Worm (Caenorhabditis elegans): ENCODE results near the gene cas-1.

cas-1 gene

DNA sequence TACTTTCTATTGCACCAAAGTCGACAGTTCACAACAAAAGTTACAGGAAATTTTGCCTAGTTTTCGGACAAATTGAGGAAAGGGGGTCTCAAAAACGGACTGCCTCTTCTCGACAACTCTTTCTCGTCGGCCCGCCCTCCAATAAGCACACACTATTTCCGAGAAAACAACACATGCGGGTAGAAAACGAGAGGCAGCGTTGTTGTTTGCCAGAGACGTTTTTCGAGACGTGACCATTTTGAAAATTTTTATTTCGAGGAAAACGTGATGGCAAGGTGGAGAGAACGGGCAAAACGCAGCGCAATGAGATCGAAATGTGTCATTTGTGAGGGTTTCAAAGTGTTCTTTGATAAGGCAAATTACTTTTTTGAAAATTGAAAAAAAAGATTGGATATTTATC is 20.0 kb downstream of the cas-1 start (continued):
- TF ChIP-seq fkh-8 (tag; optimal IDR thresholded peaks at IDR 0.05) (peak; percentile 35), unc-86 (tag; optimal IDR thresholded peaks at IDR 0.05) (no peak), ama-1 (optimal IDR thresholded peaks at IDR 0.05) (no peak), egl-13 (tag; optimal IDR thresholded peaks at IDR 0.05) (no peak), F16B12.6 (tag; optimal IDR thresholded peaks at IDR 0.05) (no peak), unc-130 (tag; optimal IDR thresholded peaks at IDR 0.05) (peak; percentile 34), lin-35 (GFP tag; optimal IDR thresholded peaks at IDR 0.05) (peak in 1 of 2 experiments; percentile 55), ztf-11 (tag; optimal IDR thresholded peaks at IDR 0.05) (no peak), nhr-12 (tag; optimal IDR thresholded peaks at IDR 0.05) (no peak), elt-3 (tag; optimal IDR thresholded peaks at IDR 0.05) (peak in 1 of 6 experiments; percentile 46), hlh-17 (GFP tag; optimal IDR thresholded peaks at IDR 0.05; ENCODE audit: borderline replicate concordance) (no peak)

DNA sequence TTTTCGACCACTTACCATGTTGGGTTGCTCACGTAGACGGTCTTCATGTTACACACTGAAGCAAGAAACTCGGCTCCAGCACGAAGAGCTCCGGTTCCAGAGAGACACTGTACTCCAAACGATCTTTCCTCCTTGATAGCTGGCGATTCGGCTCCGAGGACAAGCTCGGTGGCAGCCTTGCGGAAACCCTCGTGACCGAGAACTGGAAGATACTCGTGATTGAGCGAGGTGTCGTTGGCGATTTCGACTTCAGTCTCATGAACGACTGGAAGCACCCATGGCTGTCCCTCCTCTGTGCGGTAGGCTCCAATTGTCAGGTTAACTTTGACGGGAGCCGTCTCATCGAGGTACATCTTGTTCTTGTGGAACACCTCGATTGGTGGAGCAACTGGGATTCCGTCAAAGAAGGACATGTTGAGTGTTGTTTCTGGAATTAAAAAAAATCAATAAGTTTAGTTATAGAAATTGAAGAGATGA is 20.7 kb downstream of the cas-1 start, which contains the start of gene got-1.2:
Gene got-1.2, minus strand, starts transcription at position 427 of the 477 bp plus-strand sequence.
- TF ChIP-seq efl-1 (optimal IDR thresholded peaks at IDR 0.05) (no peak), efl-1 (GFP tag; optimal IDR thresholded peaks at IDR 0.05 in 1 of 2) (peak in 1 of 2 experiments; percentile 75), irx-1 (tag; optimal IDR thresholded peaks at IDR 0.05) (no peak)

DNA sequence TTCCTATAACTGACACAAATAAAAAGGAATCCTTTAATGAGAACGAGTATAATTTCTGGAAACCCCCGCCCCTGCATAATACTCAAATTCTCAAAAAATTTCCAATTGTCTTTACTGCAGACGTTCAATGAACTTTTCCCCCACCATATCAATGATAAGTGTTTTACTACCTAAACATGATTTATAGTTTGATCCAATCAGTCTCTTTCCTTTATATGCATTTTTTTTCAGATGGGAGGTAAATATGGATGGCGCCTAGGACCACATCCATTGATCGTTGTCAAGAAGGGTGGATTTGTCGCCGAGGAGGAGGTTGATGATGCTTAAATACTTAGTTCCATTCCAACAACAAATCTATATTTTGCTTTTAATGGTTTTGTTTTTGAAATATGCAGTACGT is 26.3 kb downstream of the cas-1 start:
- TF ChIP-seq aly-2 (tag; optimal IDR thresholded peaks at IDR 0.05) = no peak
- no peak for TF ChIP-seq mab-9 (GFP tag; IDR thresholded peaks at IDR 0.05)
- TF ChIP-seq elt-3 (tag; optimal IDR thresholded peaks at IDR 0.05) = no peak
- TF ChIP-seq F16B12.6 (tag; optimal IDR thresholded peaks at IDR 0.05) = no peak
- TF ChIP-seq swsn-7 (tag; optimal IDR thresholded peaks at IDR 0.05) = no peak
- TF ChIP-seq unc-130 (tag; optimal IDR thresholded peaks at IDR 0.05) = no peak
- TF ChIP-seq xbp-1 (tag; optimal IDR thresholded peaks at IDR 0.05) = no peak
- no peak for TF ChIP-seq efl-1 (optimal IDR thresholded peaks at IDR 0.05)
- peak in 1 of 2 experiments; percentile 81 for TF ChIP-seq efl-1 (GFP tag; optimal IDR thresholded peaks at IDR 0.05 in 1 of 2)

DNA sequence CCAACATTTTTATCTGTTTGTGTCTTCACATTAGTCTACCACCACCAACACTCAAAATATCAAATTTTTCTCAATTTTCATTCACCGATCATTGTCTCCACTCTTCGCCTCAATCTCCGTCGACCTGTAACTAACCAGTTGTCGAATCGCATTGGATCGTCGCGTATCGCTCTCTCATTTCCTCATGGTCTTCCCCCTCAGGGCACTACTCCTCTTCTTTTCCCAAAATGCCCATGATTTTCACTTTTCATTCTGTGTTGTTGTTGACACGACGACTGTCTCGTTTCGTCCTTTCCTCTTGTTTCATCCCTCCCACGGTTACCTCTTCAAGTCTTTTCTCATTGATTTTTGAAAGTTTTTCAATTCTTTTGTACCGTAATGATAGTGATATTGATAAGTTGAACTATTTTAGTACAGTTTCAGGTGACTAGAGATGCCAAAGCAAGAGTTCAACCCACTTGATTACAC is 27.4 kb downstream of the cas-1 start, which contains the start of gene T01C8.2:
Gene T01C8.2, plus strand, starts transcription at position 418 of the 468 bp plus-strand sequence.
- TF ChIP-seq xbp-1 (tag; optimal IDR thresholded peaks at IDR 0.05) (peak; percentile 5), lin-14 (GFP tag; optimal IDR thresholded peaks at IDR 0.05) (peak; percentile 79), nhr-85 (tag) (peak; percentile 89), fos-1 (tag; optimal IDR thresholded peaks at IDR 0.05) (no peak), nhr-20 (tag; optimal IDR thresholded peaks at IDR 0.05) (peak; percentile 63), lin-13 (GFP tag; optimal IDR thresholded peaks at IDR 0.05) (no peak), sup-37 (GFP tag; optimal IDR thresholded peaks at IDR 0.05) (no peak), blmp-1 (tag; optimal IDR thresholded peaks at IDR 0.05) (peak; percentile 98), fkh-4 (tag; optimal IDR thresholded peaks at IDR 0.05; ENCODE audit: borderline replicate concordance) (no peak), mdl-1 (tag; optimal IDR thresholded peaks at IDR 0.05) (peak in 1 of 2 experiments; percentile 38), isw-1 (GFP tag; IDR thresholded peaks at IDR 0.05) (no peak), snu-23 (GFP tag; optimal IDR thresholded peaks at IDR 0.05) (peak; percentile 80), Y116A8C.19 (tag; optimal IDR thresholded peaks at IDR 0.05; ENCODE audit: borderline replicate concordance) (no peak), hlh-17 (GFP tag; optimal IDR thresholded peaks at IDR 0.05; ENCODE audit: borderline replicate concordance) (no peak), lin-35 (GFP tag; optimal IDR thresholded peaks at IDR 0.05) (peak in 1 of 2 experiments; percentile 55), nhr-90 (tag; optimal IDR thresholded peaks at IDR 0.05; ENCODE audit: poor library complexity) (peak; percentile 65), mep-1 (tag; optimal IDR thresholded peaks at IDR 0.05) (peak; percentile 68), ztf-4 (tag; optimal IDR thresholded peaks at IDR 0.05) (no peak), ceh-63 (GFP tag; optimal IDR thresholded peaks at IDR 0.05) (no peak), lsy-2 (tag; optimal IDR thresholded peaks at IDR 0.05) (peak in 1 of 2 experiments; percentile 10), swsn-7 (tag; optimal IDR thresholded peaks at IDR 0.05) (peak; percentile 5), hpl-2 (GFP tag; optimal IDR thresholded peaks at IDR 0.05) (no peak), ztf-11 (tag; optimal IDR thresholded peaks at IDR 0.05) (no peak), nhr-19 (GFP tag; conservative IDR thresholded peaks at IDR 0.05) (0 out of 2 replicates have a peak, but pooled peaks have one; percentile 7), grh-1 (GFP tag; IDR thresholded peaks at IDR 0.05) (peak; percentile 38; the same call in 1 of the 2 replicates), ama-1 (optimal IDR thresholded peaks at IDR 0.05) (no peak), nhr-84 (tag; optimal IDR thresholded peaks at IDR 0.05) (no peak), fkh-10 (GFP tag; optimal IDR thresholded peaks at IDR 0.05) (no peak), nhr-47 (tag; optimal IDR thresholded peaks at IDR 0.05) (peak; percentile 25), tbx-2 (tag; optimal IDR thresholded peaks at IDR 0.05) (peak; percentile 18), alr-1 (tag; optimal IDR thresholded peaks at IDR 0.05; ENCODE audit: borderline replicate concordance) (no peak), elt-3 (tag; optimal IDR thresholded peaks at IDR 0.05) (peak in 4 of 6 experiments; percentile 30 to 63 (median 46)), egl-27 (tag; optimal IDR thresholded peaks at IDR 0.05) (no peak), C04F5.9 (tag; optimal IDR thresholded peaks at IDR 0.05) (no peak)
